Worm (Caenorhabditis elegans) whole organism, L3 larva: ENCODE data around the gene cyp-37A1.

Experiments used
- R02D3.7 ChIP-seq: fragments of 150-350 bp; optimal IDR thresholded peaks from 2 replicates; lab custom pipeline; 2014; ENCODE audit warnings: missing biosample characterization, missing genetic modification characterization
- ZK546.5 ChIP-seq: sonication (generic microtip); optimal IDR thresholded peaks from 2 replicates; lab custom pipeline; 2017; ENCODE audit warnings: missing biosample characterization, missing genetic modification characterization
- aly-2 ChIP-seq: fragments of 150-350 bp; optimal IDR thresholded peaks from 2 replicates; lab custom pipeline; 2014; ENCODE audit warnings: missing biosample characterization, missing genetic modification characterization
- ama-1 ChIP-seq: fragments of 150-350 bp; optimal IDR thresholded peaks from 2 replicates; lab custom pipeline; 2018
- ceh-16 ChIP-seq: sonication (generic microtip); optimal IDR thresholded peaks from 2 replicates; lab custom pipeline; 2017; ENCODE audit warnings: missing biosample characterization, missing genetic modification characterization
- ceh-28 ChIP-seq: fragments of 150-350 bp; optimal IDR thresholded peaks from 2 replicates; lab custom pipeline; 2014; ENCODE audit warnings: missing biosample characterization, missing genetic modification reagents, missing genetic modification characterization
- ceh-82 ChIP-seq: fragments of 150-350 bp; optimal IDR thresholded peaks from 2 replicates; lab custom pipeline; 2014; ENCODE audit warnings: missing biosample characterization, missing genetic modification characterization
- ceh-9 ChIP-seq: sonication (generic microtip); optimal IDR thresholded peaks from 2 replicates; lab custom pipeline; 2018; ENCODE audit warnings: missing biosample characterization, missing genetic modification characterization
- daf-12 ChIP-seq: fragments of 150-350 bp; optimal IDR thresholded peaks from 2 replicates; lab custom pipeline; 2014; ENCODE audit warnings: missing biosample characterization, missing genetic modification reagents, missing genetic modification characterization
- egl-27 ChIP-seq: sonication (generic microtip); optimal IDR thresholded peaks from 4 replicates; lab custom pipeline; 2017; ENCODE audit warnings: missing biosample characterization, missing genetic modification reagents, missing genetic modification characterization
- egl-5 ChIP-seq: fragments of 150-350 bp; optimal IDR thresholded peaks from 2 replicates; lab custom pipeline; 2017; ENCODE audit warnings: missing biosample characterization, missing genetic modification reagents, missing genetic modification characterization, inconsistent platforms
- elt-1 ChIP-seq: fragments of 150-350 bp; optimal IDR thresholded peaks from 2 replicates; lab custom pipeline; 2014; ENCODE audit warnings: missing biosample characterization, missing genetic modification characterization
- elt-2 ChIP-seq: sonication (generic microtip); optimal IDR thresholded peaks from 2 replicates; lab custom pipeline; 2016; ENCODE audit warnings: missing genetic modification reagents, mild to moderate bottlenecking, missing genetic modification characterization, missing compliant biosample characterization
- elt-3 ChIP-seq, 3 experiments: fragments of 150-350 bp in 1 of 3; sonication (generic microtip) in 2 of 3; optimal IDR thresholded peaks; 2 replicates in 2 of 3; 4 replicates in 1 of 3; lab custom pipeline; 2014 to 2017; ENCODE audit warnings: missing biosample characterization in 3 of 3, missing genetic modification characterization in 3 of 3
- eor-1 ChIP-seq, 2 experiments: fragments of 150-350 bp; optimal IDR thresholded peaks; 2 replicates each; lab custom pipeline; 2014 to 2018; ENCODE audit warnings: missing biosample characterization in 2 of 2, missing genetic modification characterization in 2 of 2
- fkh-10 ChIP-seq: sonication (generic microtip); optimal IDR thresholded peaks from 2 replicates; lab custom pipeline; 2017; ENCODE audit warnings: missing biosample characterization, missing genetic modification reagents, missing genetic modification characterization
- fkh-2 ChIP-seq: fragments of 150-350 bp; optimal IDR thresholded peaks from 2 replicates; lab custom pipeline; 2014; ENCODE audit warnings: missing biosample characterization, missing genetic modification reagents, missing genetic modification characterization
- fos-1 ChIP-seq: fragments of 150-350 bp; optimal IDR thresholded peaks from 2 replicates; lab custom pipeline; 2014; ENCODE audit warnings: missing biosample characterization, missing genetic modification characterization
- hmg-11 ChIP-seq: sonication (generic microtip); optimal IDR thresholded peaks from 2 replicates; lab custom pipeline; 2016; ENCODE audit warnings: missing genetic modification characterization, missing compliant biosample characterization
- jun-1 ChIP-seq: fragments of 150-350 bp; optimal IDR thresholded peaks from 2 replicates; lab custom pipeline; 2014; ENCODE audit warnings: missing biosample characterization, missing genetic modification reagents, missing genetic modification characterization
- lin-15B ChIP-seq: fragments of 150-350 bp; optimal IDR thresholded peaks from 2 replicates; lab custom pipeline; 2014; ENCODE audit warnings: missing biosample characterization, missing genetic modification characterization
- lin-39 ChIP-seq: fragments of 150-350 bp; optimal IDR thresholded peaks from 2 replicates; lab custom pipeline; 2018; ENCODE audit warnings: missing biosample characterization, missing genetic modification reagents, missing genetic modification characterization
- lsy-12 ChIP-seq: sonication (generic microtip); optimal IDR thresholded peaks from 2 replicates; lab custom pipeline; 2016; ENCODE audit warnings: mild to moderate bottlenecking, missing genetic modification characterization, missing compliant biosample characterization
- mdl-1 ChIP-seq: fragments of 150-350 bp; optimal IDR thresholded peaks from 2 replicates; lab custom pipeline; 2014; ENCODE audit warnings: missing biosample characterization, missing genetic modification characterization
- mml-1 ChIP-seq: fragments of 150-350 bp; sonication (generic microtip); optimal IDR thresholded peaks from 3 replicates; lab custom pipeline; 2014; ENCODE audit warnings: missing biosample characterization, missing genetic modification characterization
- nfya-1 ChIP-seq: sonication (generic microtip); optimal IDR thresholded peaks from 2 replicates; lab custom pipeline; 2017; ENCODE audit warnings: missing genetic modification characterization, mild to moderate bottlenecking, missing compliant biosample characterization, antibody characterized with exemption, moderate library complexity; ENCODE audit not compliant: insufficient read depth
- nhr-11 ChIP-seq: fragments of 150-350 bp; optimal IDR thresholded peaks from 2 replicates; lab custom pipeline; 2014; ENCODE audit warnings: missing biosample characterization, missing genetic modification characterization
- nhr-12 ChIP-seq: fragments of 150-350 bp; optimal IDR thresholded peaks from 2 replicates; lab custom pipeline; 2014; ENCODE audit warnings: missing biosample characterization, missing genetic modification characterization
- nhr-23 ChIP-seq: fragments of 150-350 bp; optimal IDR thresholded peaks from 2 replicates; lab custom pipeline; 2014; ENCODE audit warnings: missing biosample characterization, missing genetic modification reagents, missing genetic modification characterization
- nhr-237 ChIP-seq: fragments of 150-350 bp; optimal IDR thresholded peaks from 2 replicates; lab custom pipeline; 2014; ENCODE audit warnings: missing biosample characterization, missing genetic modification characterization
- nhr-25 ChIP-seq: sonication (generic microtip); optimal IDR thresholded peaks from 2 replicates; lab custom pipeline; 2017; ENCODE audit warnings: missing biosample characterization, missing genetic modification characterization
- nhr-28 ChIP-seq: fragments of 150-350 bp; optimal IDR thresholded peaks from 2 replicates; lab custom pipeline; 2014; ENCODE audit warnings: missing biosample characterization, missing genetic modification characterization
- nhr-43 ChIP-seq: sonication (generic microtip); optimal IDR thresholded peaks from 2 replicates; lab custom pipeline; 2016; ENCODE audit warnings: mild to moderate bottlenecking, missing genetic modification characterization, missing compliant biosample characterization; ENCODE audit not compliant: poor library complexity, severe bottlenecking
- nhr-67 ChIP-seq: fragments of 150-350 bp; optimal IDR thresholded peaks from 2 replicates; lab custom pipeline; 2014; ENCODE audit warnings: missing biosample characterization, missing genetic modification characterization
- nhr-76 ChIP-seq: fragments of 150-350 bp; sonication (generic microtip); optimal IDR thresholded peaks from 5 replicates; lab custom pipeline; 2014; ENCODE audit warnings: missing biosample characterization, missing genetic modification characterization
- nhr-77 ChIP-seq: fragments of 150-350 bp; optimal IDR thresholded peaks from 2 replicates; lab custom pipeline; 2014; ENCODE audit warnings: missing biosample characterization, missing genetic modification characterization
- pha-4 ChIP-seq: fragments of 150-350 bp; optimal IDR thresholded peaks from 2 replicates; lab custom pipeline; 2014; ENCODE audit warnings: missing biosample characterization, missing genetic modification reagents, missing genetic modification characterization
- pqm-1 ChIP-seq: fragments of 150-350 bp; optimal IDR thresholded peaks from 2 replicates; lab custom pipeline; 2017; ENCODE audit warnings: missing biosample characterization, missing genetic modification characterization, inconsistent platforms
- sea-2 ChIP-seq: fragments of 150-350 bp; sonication (generic microtip); optimal IDR thresholded peaks from 4 replicates; lab custom pipeline; 2014; ENCODE audit warnings: missing biosample characterization, missing genetic modification reagents, missing genetic modification characterization
- skn-1 ChIP-seq: fragments of 150-350 bp; optimal IDR thresholded peaks from 2 replicates; lab custom pipeline; 2014; ENCODE audit warnings: missing biosample characterization, missing genetic modification characterization
- snpc-4 ChIP-seq: fragments of 150-350 bp; optimal IDR thresholded peaks from 2 replicates; lab custom pipeline; 2014; ENCODE audit warnings: missing biosample characterization, missing genetic modification characterization
- tbx-2 ChIP-seq: sonication (generic microtip); optimal IDR thresholded peaks from 2 replicates; lab custom pipeline; 2016; ENCODE audit warnings: mild to moderate bottlenecking, missing genetic modification characterization, missing compliant biosample characterization
- unc-39 ChIP-seq: sonication (generic microtip); optimal IDR thresholded peaks from 4 replicates; lab custom pipeline; 2017; ENCODE audit warnings: missing biosample characterization, missing genetic modification characterization
- unc-62 ChIP-seq: fragments of 150-350 bp; sonication (generic microtip); optimal IDR thresholded peaks from 4 replicates; lab custom pipeline; 2014; ENCODE audit warnings: missing biosample characterization, missing genetic modification reagents, missing genetic modification characterization
- zag-1 ChIP-seq: fragments of 150-350 bp; optimal IDR thresholded peaks from 2 replicates; lab custom pipeline; 2014; ENCODE audit warnings: missing biosample characterization, missing genetic modification characterization
- ztf-11 ChIP-seq: fragments of 150-350 bp; optimal IDR thresholded peaks from 2 replicates; lab custom pipeline; 2014; ENCODE audit warnings: missing biosample characterization, missing genetic modification characterization
- ztf-4 ChIP-seq: fragments of 150-350 bp; optimal IDR thresholded peaks from 2 replicates; lab custom pipeline; 2014; ENCODE audit warnings: missing biosample characterization, missing genetic modification characterization

cyp-37A1 gene

ce11 chrII:14060439-14060838, 43.7 kb upstream of the cyp-37A1 start, which contains the start of gene W01G7.4:
W01G7.4 (plus strand) TSS chrII:14060739.
- TF ChIP-seq nhr-23 (tag; lab: Kevin White, UChicago) (no peak), egl-5 (tag; lab: Kevin White, UChicago) (no peak), nhr-11 (no peak), ceh-28 (tag; lab: Kevin White, UChicago) (no peak), mml-1 (tag; lab: Kevin White, UChicago) (no peak), ztf-4 (tag; lab: Kevin White, UChicago) (no peak), pha-4 (tag; lab: Kevin White, UChicago) (no peak), elt-3 (tag; optimal IDR thresholded peaks at IDR 0.05; lab: Kevin White, UChicago) (no peak)

DNA sequence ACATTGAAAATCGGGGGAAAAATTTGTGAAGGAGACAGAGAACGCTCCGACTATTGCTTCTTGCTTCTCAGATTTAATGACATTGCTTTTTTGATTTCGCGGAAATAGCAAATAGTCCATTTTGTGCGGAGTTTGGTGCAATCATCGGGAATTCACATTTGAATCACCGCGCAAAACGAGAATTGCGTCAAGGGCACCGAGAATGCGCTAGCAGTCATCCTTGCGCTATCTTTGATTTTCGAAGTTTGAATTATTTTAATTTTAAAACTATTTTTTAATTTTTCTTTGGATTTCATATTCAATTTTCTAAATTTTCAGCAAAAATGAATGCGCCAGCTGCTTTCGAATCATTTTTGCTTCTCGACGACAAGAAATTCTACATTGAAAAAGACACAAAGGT, 43.0 kb upstream of the cyp-37A1 start, which contains the start of gene rpb-11:
TSS of gene rpb-11 (plus strand) at position 319 of the 400 bp plus-strand sequence.
- TF ChIP-seq ztf-11 (tag; lab: Kevin White, UChicago) (no peak), pqm-1 (tag; lab: Kevin White, UChicago) (peak; percentile 56), daf-12 (tag; lab: Kevin White, UChicago) (no peak), nhr-28 (tag; lab: Kevin White, UChicago) (no peak), ceh-28 (tag; lab: Kevin White, UChicago) (peak; percentile 81), ceh-82 (tag; lab: Kevin White, UChicago) (peak; percentile 80), nhr-77 (tag; lab: Kevin White, UChicago) (peak; percentile 95), fkh-10 (GFP tag; lab: Kevin White, UChicago) (peak; percentile 81), ZK546.5 (tag; lab: Kevin White, UChicago) (no peak), ztf-4 (tag; lab: Kevin White, UChicago) (no peak), egl-27 (tag; lab: Kevin White, UChicago) (no peak), fkh-2 (no peak), aly-2 (peak; percentile 56), nhr-67 (tag; lab: Kevin White, UChicago) (no peak), eor-1 (tag; optimal IDR thresholded peaks at IDR 0.05; lab: Kevin White, UChicago) (no peak), elt-2 (tag; lab: Kevin White, UChicago) (peak; percentile 72), tbx-2 (tag; lab: Kevin White, UChicago) (peak; percentile 91), ceh-9 (tag; lab: Kevin White, UChicago) (no peak), R02D3.7 (tag; lab: Kevin White, UChicago) (peak; percentile 85), unc-39 (tag; lab: Kevin White, UChicago) (no peak), zag-1 (peak; percentile 44), jun-1 (tag; lab: Kevin White, UChicago) (peak; percentile 88), nhr-25 (tag; lab: Kevin White, UChicago) (peak; percentile 84), ceh-16 (tag; lab: Kevin White, UChicago) (no peak), unc-62 (GFP tag; lab: Kevin White, UChicago) (peak; percentile 26), ama-1 (lab: Kevin White, UChicago) (no peak), lin-15B (tag; lab: Kevin White, UChicago) (peak; percentile 94), nhr-76 (tag; lab: Kevin White, UChicago) (no peak), nhr-237 (tag; lab: Kevin White, UChicago) (no peak), egl-5 (tag; lab: Kevin White, UChicago) (no peak), nhr-23 (tag; lab: Kevin White, UChicago) (peak; percentile 97), nhr-11 (no peak), elt-3 (tag; optimal IDR thresholded peaks at IDR 0.05; lab: Kevin White, UChicago) (no peak), nfya-1 (tag; lab: Kevin White, UChicago) (peak; percentile 93), mdl-1 (no peak), snpc-4 (tag; lab: Kevin White, UChicago) (peak; percentile 92), lin-39 (tag; lab: Kevin White, UChicago) (peak; percentile 67), skn-1 (tag; lab: Kevin White, UChicago) (peak; percentile 85), nhr-43 (tag; lab: Kevin White, UChicago) (peak; percentile 90), fos-1 (tag; lab: Kevin White, UChicago) (no peak), hmg-11 (tag; lab: Kevin White, UChicago) (peak; percentile 58), pha-4 (tag; lab: Kevin White, UChicago) (peak; percentile 98), elt-1 (tag; lab: Kevin White, UChicago) (peak; percentile 66), mml-1 (tag; lab: Kevin White, UChicago) (no peak), nhr-12 (tag; lab: Kevin White, UChicago) (no peak), lsy-12 (peak; percentile 83), sea-2 (GFP tag; lab: Kevin White, UChicago) (no peak)
